Fruit fly (Drosophila melanogaster) whole organism: ENCODE results near the gene Tb.

Experiments used
- CG8478 ChIP-seq: fragments of >200 bp; optimal IDR thresholded peaks from 2 replicates; lab custom pipeline; 2018; ENCODE audit warnings: inconsistent platforms
- Dll ChIP-seq: fragments of >200 bp; optimal IDR thresholded peaks from 2 replicates; lab custom pipeline; 2017
- EcR ChIP-seq, 2 experiments: fragments of >200 bp; optimal IDR thresholded peaks; 2 replicates each; lab custom pipeline; 2017; ENCODE audit warnings: missing biosample characterization in 2 of 2, missing genetic modification characterization in 2 of 2, missing genetic modification reagents in 2 of 2
- pan ChIP-seq: fragments of >200 bp; optimal IDR thresholded peaks from 2 replicates; lab custom pipeline; 2017
- psq ChIP-seq: fragments of >200 bp; optimal IDR thresholded peaks from 2 replicates; lab custom pipeline; 2017
- usp ChIP-seq: fragments of >200 bp; optimal IDR thresholded peaks from 2 replicates; lab custom pipeline; 2017; ENCODE audit warnings: missing biosample characterization, missing genetic modification characterization, mixed read lengths

Gene Tb

DNA sequence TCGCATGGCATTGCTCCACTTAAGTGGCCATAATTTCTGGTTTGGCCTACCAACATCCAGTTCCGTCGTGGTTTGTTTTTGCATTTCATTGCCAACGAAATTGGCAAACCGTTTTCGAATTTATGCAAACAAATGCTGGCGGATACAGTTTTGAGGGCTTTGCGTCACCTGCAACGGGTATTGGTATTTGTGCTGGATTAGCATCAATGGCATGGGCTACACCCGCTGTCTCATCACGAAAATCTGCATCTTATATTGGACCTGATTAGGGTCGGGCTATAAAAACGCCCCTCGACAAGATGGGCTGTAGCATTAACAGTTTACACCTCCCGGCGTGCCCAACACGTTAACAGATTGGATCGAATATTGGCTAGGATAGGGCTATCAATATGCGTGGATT is at the start of gene Tb:
Tb (plus strand) TSS at position 301 of the 400 bp plus-strand sequence.
- TF ChIP-seq Dll (lab: Kevin White, UChicago), result no peak
- no peak for TF ChIP-seq usp (GFP tag; lab: Kevin White, UChicago)

- TF ChIP-seq EcR (GFP tag; optimal IDR thresholded peaks at IDR 0.05; lab: Kevin White, UChicago) (no peak), pan (lab: Kevin White, UChicago) (no peak), Dll (lab: Kevin White, UChicago) (no peak), psq (no peak), CG8478 (lab: Kevin White, UChicago) (no peak), usp (GFP tag; lab: Kevin White, UChicago) (no peak)
These were observed 49.7 kb upstream of the Tb start for dm6 chr3R:26606498-26606897.

DNA sequence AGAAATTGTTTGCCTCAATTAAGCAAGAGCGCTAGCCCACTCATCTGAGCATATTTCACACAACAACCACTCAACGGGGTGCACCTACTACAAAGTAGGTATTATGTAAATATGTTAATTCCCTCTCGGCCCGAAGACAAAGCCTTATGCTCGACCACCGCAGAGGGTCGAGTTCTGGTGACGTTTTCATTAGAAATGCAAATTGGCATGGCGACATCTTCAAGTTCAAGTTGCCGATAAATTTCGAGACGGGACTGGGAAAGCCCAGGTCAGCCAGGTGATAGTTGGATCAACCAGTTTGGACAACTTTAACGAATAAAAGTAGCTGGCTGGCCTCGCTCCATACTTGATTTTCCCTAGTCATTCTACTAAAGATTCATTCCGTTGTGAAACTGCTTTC is 40.8 kb upstream of the Tb start:
- TF ChIP-seq pan (lab: Kevin White, UChicago), result no peak
- TF ChIP-seq psq, result no peak
- TF ChIP-seq CG8478 (lab: Kevin White, UChicago), result no peak
- no peak for TF ChIP-seq usp (GFP tag; lab: Kevin White, UChicago)

DNA sequence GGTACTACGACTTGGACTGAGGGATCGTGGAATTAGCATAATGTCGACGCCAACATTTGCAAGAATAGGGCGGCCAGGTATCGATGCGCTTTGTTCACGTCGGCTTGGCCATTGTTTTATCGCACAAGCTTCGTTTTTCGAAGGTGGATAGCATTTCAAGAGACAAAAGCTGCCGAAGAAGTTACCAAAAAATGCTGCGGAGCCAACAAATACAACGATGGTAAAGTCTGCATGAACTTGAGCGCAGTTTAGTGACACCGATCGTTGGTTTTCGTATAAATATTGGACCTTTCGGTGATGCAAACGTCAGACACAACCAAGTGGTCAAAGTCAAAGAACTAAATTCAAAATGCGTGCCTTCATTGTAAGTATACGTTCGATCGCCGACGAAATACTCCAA is 37.4 kb upstream of the Tb start, which contains the start of gene TwdlM:
TwdlM (plus strand) TSS at position 301 of the 400 bp plus-strand sequence.
- no peak for TF ChIP-seq EcR (GFP tag; optimal IDR thresholded peaks at IDR 0.05; lab: Kevin White, UChicago)
- TF ChIP-seq CG8478 (lab: Kevin White, UChicago), result no peak
- TF ChIP-seq psq, result no peak

dm6 chr3R:26621314-26621813 is 34.9 kb upstream of the Tb start, which contains the start of gene TwdlP:
TSS of gene TwdlP (minus strand) at chr3R:26621364.
- no peak for TF ChIP-seq pan (lab: Kevin White, UChicago)
- TF ChIP-seq Dll (lab: Kevin White, UChicago), result no peak
- no peak for TF ChIP-seq CG8478 (lab: Kevin White, UChicago)
- TF ChIP-seq EcR (GFP tag; optimal IDR thresholded peaks at IDR 0.05; lab: Kevin White, UChicago), result no peak
- TF ChIP-seq usp (GFP tag; lab: Kevin White, UChicago), result no peak
- no peak for TF ChIP-seq psq

- TF ChIP-seq EcR (GFP tag; optimal IDR thresholded peaks at IDR 0.05; lab: Kevin White, UChicago) (no peak), CG8478 (lab: Kevin White, UChicago) (no peak), pan (lab: Kevin White, UChicago) (no peak), psq (no peak), usp (GFP tag; lab: Kevin White, UChicago) (no peak), Dll (lab: Kevin White, UChicago) (no peak)
These were observed 32.7 kb upstream of the Tb start, which contains the start of gene TwdlB for dm6 chr3R:26623493-26623956. TSS of gene TwdlB (minus strand) at chr3R:26623543.

DNA sequence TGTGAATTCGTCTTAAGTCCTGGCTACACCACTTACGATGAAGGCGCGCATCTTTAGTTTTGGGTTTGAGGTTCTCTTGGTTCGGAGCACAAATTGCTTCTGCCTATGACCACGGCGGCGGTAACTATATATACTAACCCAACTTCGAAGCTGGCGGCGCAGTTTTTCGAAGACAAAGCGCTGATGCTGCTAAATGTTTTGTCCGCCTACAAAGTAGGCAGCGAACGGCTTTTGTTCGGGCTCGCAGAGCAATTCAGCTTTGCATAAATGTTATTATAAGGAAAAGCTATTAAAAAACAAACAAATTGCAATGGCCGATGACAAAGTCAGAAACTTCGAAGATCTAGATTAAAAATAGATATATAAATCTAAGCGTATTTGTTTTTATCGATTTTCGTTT is 30.7 kb upstream of the Tb start, which contains the start of gene TwdlL:
TwdlL (minus strand) TSS at position 101 of the 400 bp plus-strand sequence.
- TF ChIP-seq Dll (lab: Kevin White, UChicago) (no peak), usp (GFP tag; lab: Kevin White, UChicago) (no peak), CG8478 (lab: Kevin White, UChicago) (no peak), pan (lab: Kevin White, UChicago) (no peak), psq (no peak), EcR (GFP tag; optimal IDR thresholded peaks at IDR 0.05; lab: Kevin White, UChicago) (no peak)

DNA sequence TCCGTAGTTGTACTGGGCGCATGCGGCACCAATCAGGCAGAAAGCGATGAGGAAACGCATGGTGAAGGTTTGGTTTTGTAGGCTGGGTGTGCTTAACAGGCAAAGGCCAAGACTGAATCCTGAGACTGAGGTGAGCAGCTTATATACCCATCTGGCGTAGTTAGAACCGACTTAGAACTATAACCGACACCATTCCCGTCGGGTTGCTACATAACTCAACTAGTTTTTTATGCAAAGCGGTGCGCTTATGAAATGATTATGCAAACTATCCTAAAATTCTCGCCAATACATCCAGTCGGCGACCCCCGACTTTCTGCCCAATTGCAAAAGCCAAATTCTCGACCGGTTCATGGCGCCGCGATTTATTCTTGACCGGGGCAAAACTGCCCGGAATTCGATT is 29.6 kb upstream of the Tb start, which contains the start of gene TwdlO:
TwdlO (minus strand) TSS at position 101 of the 400 bp plus-strand sequence.
- no peak for TF ChIP-seq EcR (GFP tag; optimal IDR thresholded peaks at IDR 0.05; lab: Kevin White, UChicago)
- TF ChIP-seq Dll (lab: Kevin White, UChicago), result no peak
- no peak for TF ChIP-seq usp (GFP tag; lab: Kevin White, UChicago)
- no peak for TF ChIP-seq CG8478 (lab: Kevin White, UChicago)
- TF ChIP-seq psq, result no peak
- no peak for TF ChIP-seq pan (lab: Kevin White, UChicago)

DNA sequence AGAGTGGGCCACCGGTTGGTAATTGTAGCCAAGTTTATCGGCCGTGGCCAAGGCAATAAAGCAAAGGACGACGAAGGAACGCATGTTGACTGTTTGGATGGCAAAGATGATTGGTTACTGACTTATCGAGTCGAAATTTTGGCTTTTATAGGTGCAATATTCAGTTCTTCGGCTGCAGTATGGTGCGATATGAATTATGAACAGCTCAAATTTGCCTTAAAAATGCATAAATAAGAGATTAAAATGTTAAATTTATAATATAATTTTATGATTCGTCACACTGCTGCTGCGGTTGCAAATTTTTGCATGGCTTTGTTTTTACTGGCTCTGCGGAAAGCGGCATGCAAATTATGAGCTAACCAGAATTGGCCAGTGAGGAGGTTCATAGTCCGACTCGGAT is 27.6 kb upstream of the Tb start, which contains the start of gene TwdlK:
TwdlK (minus strand) TSS at position 101 of the 400 bp plus-strand sequence.
- TF ChIP-seq pan (lab: Kevin White, UChicago) (no peak), Dll (lab: Kevin White, UChicago) (no peak)

- no peak for TF ChIP-seq Dll (lab: Kevin White, UChicago)
- no peak for TF ChIP-seq psq
- TF ChIP-seq CG8478 (lab: Kevin White, UChicago), result no peak
- no peak for TF ChIP-seq EcR (GFP tag; optimal IDR thresholded peaks at IDR 0.05; lab: Kevin White, UChicago)
- no peak for TF ChIP-seq pan (lab: Kevin White, UChicago)
- no peak for TF ChIP-seq usp (GFP tag; lab: Kevin White, UChicago)
These were observed 26.6 kb upstream of the Tb start, which contains the start of gene TwdlJ for dm6 chr3R:26629618-26630017. TSS of gene TwdlJ (plus strand) at chr3R:26629918.

dm6 chr3R:26631334-26631919 is 24.8 kb upstream of the Tb start, which contains the start of gene TwdlN:
TSS of gene TwdlN (plus strand) at chr3R:26631869.
- no peak for TF ChIP-seq pan (lab: Kevin White, UChicago)
- no peak for TF ChIP-seq EcR (GFP tag; optimal IDR thresholded peaks at IDR 0.05; lab: Kevin White, UChicago)
- TF ChIP-seq CG8478 (lab: Kevin White, UChicago), result no peak
- no peak for TF ChIP-seq psq
- TF ChIP-seq usp (GFP tag; lab: Kevin White, UChicago), result no peak
- no peak for TF ChIP-seq Dll (lab: Kevin White, UChicago)

DNA sequence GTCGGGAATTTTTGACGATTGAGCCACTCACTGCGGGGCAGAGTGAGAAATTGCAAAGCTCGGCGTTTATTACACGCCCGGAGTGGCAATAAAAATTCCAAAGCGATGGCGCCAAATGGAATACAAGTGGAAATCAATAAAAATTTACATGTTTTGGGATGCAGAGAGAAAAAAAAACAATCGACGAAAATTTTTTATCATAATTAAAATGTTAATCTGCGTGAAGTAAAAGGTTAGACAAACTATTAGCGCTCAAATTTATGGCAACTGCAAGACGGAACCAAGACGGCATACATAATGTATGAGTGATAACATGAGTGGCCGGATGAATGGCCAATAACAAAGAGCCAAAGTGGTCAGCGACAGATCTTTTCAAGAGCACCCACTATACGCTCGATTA is 23.2 kb upstream of the Tb start:
- TF ChIP-seq Dll (lab: Kevin White, UChicago) (no peak), EcR (GFP tag; optimal IDR thresholded peaks at IDR 0.05; lab: Kevin White, UChicago) (no peak), usp (GFP tag; lab: Kevin White, UChicago) (no peak), pan (lab: Kevin White, UChicago) (no peak), psq (no peak), CG8478 (lab: Kevin White, UChicago) (no peak)
